Fruit fly (Drosophila melanogaster) Kc167 (cell line): ENCODE measurements around the gene Ns4.

Source experiments
- Myc ChIP-seq: fragments of >200 bp; optimal IDR thresholded peaks from 2 replicates; lab custom pipeline; 2017; ENCODE audit warnings: missing external identifiers
- Sin3A ChIP-seq: fragments of >200 bp; optimal IDR thresholded peaks from 2 replicates; lab custom pipeline; 2018; ENCODE audit warnings: missing external identifiers
- h ChIP-seq: fragments of >200 bp; optimal IDR thresholded peaks from 3 replicates; lab custom pipeline; 2018; ENCODE audit warnings: missing external identifiers
- psq ChIP-seq: fragments of >200 bp; optimal IDR thresholded peaks from 2 replicates; lab custom pipeline; 2017; ENCODE audit warnings: missing external identifiers

- no peak for TF ChIP-seq Sin3A (lab: Kevin White, UChicago)
- TF ChIP-seq Myc (lab: Kevin White, UChicago): no peak
- no peak for TF ChIP-seq psq (lab: Kevin White, UChicago)
- no peak for TF ChIP-seq h (lab: Kevin White, UChicago)
Observed at dm6 chr2L:20802204-20802603, 49.9 kb downstream of the Ns4 start.
